Fruit fly (Drosophila melanogaster) Kc167 (cell line): ENCODE data around the gene CG14506.

ENCODE experiments used
- Myc ChIP-seq: fragments of >200 bp; optimal IDR thresholded peaks from 2 replicates; lab custom pipeline; 2017; ENCODE audit warnings: missing external identifiers
- Sin3A ChIP-seq: fragments of >200 bp; optimal IDR thresholded peaks from 2 replicates; lab custom pipeline; 2018; ENCODE audit warnings: missing external identifiers
- h ChIP-seq: fragments of >200 bp; optimal IDR thresholded peaks from 3 replicates; lab custom pipeline; 2018; ENCODE audit warnings: missing external identifiers
- insv ChIP-seq: fragments of >200 bp; optimal IDR thresholded peaks from 3 replicates; lab custom pipeline; 2018; ENCODE audit warnings: missing external identifiers
- psq ChIP-seq: fragments of >200 bp; optimal IDR thresholded peaks from 2 replicates; lab custom pipeline; 2017; ENCODE audit warnings: missing external identifiers
- ttk ChIP-seq: sonication (Bioruptor generic); optimal IDR thresholded peaks from 2 replicates; lab custom pipeline; 2017; ENCODE audit warnings: missing external identifiers

- no peak for TF ChIP-seq Sin3A (lab: Kevin White, UChicago)
- no peak for TF ChIP-seq psq (lab: Kevin White, UChicago)
- TF ChIP-seq h = no peak
- TF ChIP-seq insv (lab: Kevin White, UChicago) = no peak
- no peak for TF ChIP-seq ttk
- no peak for TF ChIP-seq Myc
Observed at dm6 chr3R:29254383-29254782, 42.6 kb downstream of the CG14506 start.
